Fruit fly (Drosophila melanogaster): Measurements from ENCODE around the gene nAChRbeta3.

The nAChRbeta3 gene

dm6 chr2L:522752-523151 lies 22.2 kb upstream of the nAChRbeta3 start (continued):
- TF ChIP-seq CG30403 (GFP tag; optimal IDR thresholded peaks at IDR 0.05), result peak; percentile 58
- peak; percentile 50; the same call in 2 of the 3 replicates for TF ChIP-seq B-H1 (GFP tag; IDR thresholded peaks at IDR 0.05)
- no peak for TF ChIP-seq pzg (GFP tag; optimal IDR thresholded peaks at IDR 0.05)
- peak; percentile 61 for TF ChIP-seq CG1529 (GFP tag; optimal IDR thresholded peaks at IDR 0.05)
- peak; percentile 30 for TF ChIP-seq Usf (GFP tag; optimal IDR thresholded peaks at IDR 0.05)
- TF ChIP-seq sug (tag; optimal IDR thresholded peaks at IDR 0.05), result no peak
- TF ChIP-seq ind (GFP tag; optimal IDR thresholded peaks at IDR 0.05), result peak; percentile 63
- peak; percentile 58 for TF ChIP-seq CG2678 (tag; optimal IDR thresholded peaks at IDR 0.05)
- no peak for TF ChIP-seq eyg (GFP tag; optimal IDR thresholded peaks at IDR 0.05)
- peak; percentile 50 for TF ChIP-seq Hr3 (GFP tag; optimal IDR thresholded peaks at IDR 0.05)
- TF ChIP-seq ssp (GFP tag; IDR thresholded peaks at IDR 0.05), result 0 out of 2 replicates have a peak, but pooled peaks have one; percentile 29
- TF ChIP-seq CG43689 (GFP tag; IDR thresholded peaks at IDR 0.05), result no peak
- no peak for TF ChIP-seq hkb (optimal IDR thresholded peaks at IDR 0.05)
- peak; percentile 56 for TF ChIP-seq hkb (GFP tag; IDR thresholded peaks at IDR 0.05)
- peak; percentile 10; the same call in 1 of the 2 replicates for TF ChIP-seq E2f2 (GFP tag; IDR thresholded peaks at IDR 0.05)
- TF ChIP-seq CG3995 (GFP tag; optimal IDR thresholded peaks at IDR 0.05), result no peak
- no peak for TF ChIP-seq CG15514 (GFP tag; optimal IDR thresholded peaks at IDR 0.05)
- peak; percentile 38 for TF ChIP-seq tin (GFP tag; optimal IDR thresholded peaks at IDR 0.05)
- TF ChIP-seq E2f1 (GFP tag; IDR thresholded peaks at IDR 0.05), result peak; percentile 52; the same call in 1 of the 2 replicates
- TF ChIP-seq schlank (tag; optimal IDR thresholded peaks at IDR 0.05), result no peak
- TF ChIP-seq onecut (GFP tag; IDR thresholded peaks at IDR 0.05), result peak; percentile 22; the same call in 1 of the 2 replicates
- TF ChIP-seq CG12769 (tag; optimal IDR thresholded peaks at IDR 0.05), result no peak
- peak; percentile 37; the same call in 1 of the 2 replicates for TF ChIP-seq CG10366 (GFP tag; IDR thresholded peaks at IDR 0.05)
- peak; percentile 54 for TF ChIP-seq CG10959 (GFP tag; IDR thresholded peaks at IDR 0.05)
- TF ChIP-seq z (GFP tag; IDR thresholded peaks at IDR 0.05), result 0 out of 3 replicates have a peak, but pooled peaks have one; percentile 38
- TF ChIP-seq stc (GFP tag; IDR thresholded peaks at IDR 0.05), result 0 out of 2 replicates have a peak, but pooled peaks have one; percentile 37
- no peak for TF ChIP-seq aop (GFP tag; IDR thresholded peaks at IDR 0.05)
- TF ChIP-seq chif (GFP tag; optimal IDR thresholded peaks at IDR 0.05), result peak in 1 of 2 experiments; percentile 6
- TF ChIP-seq ATbp (GFP tag; optimal IDR thresholded peaks at IDR 0.05), result peak; percentile 25
- TF ChIP-seq gfzf (GFP tag; optimal IDR thresholded peaks at IDR 0.05), result no peak
- TF ChIP-seq Chrac-16 (GFP tag; optimal IDR thresholded peaks at IDR 0.05), result peak; percentile 52
- no peak for TF ChIP-seq CHES-1-like (GFP tag; optimal IDR thresholded peaks at IDR 0.05)
- TF ChIP-seq slbo (GFP tag; IDR thresholded peaks at IDR 0.05), result peak; percentile 37; the same call in 1 of the 2 replicates
- TF ChIP-seq GATAe (GFP tag; conservative IDR thresholded peaks at IDR 0.05), result peak; percentile 40; the same call in 1 of the 2 replicates
- peak; percentile 7 for TF ChIP-seq NC2α (GFP tag; optimal IDR thresholded peaks at IDR 0.05)
- peak; percentile 48 for TF ChIP-seq Hsf (GFP tag; optimal IDR thresholded peaks at IDR 0.05)
- peak; percentile 72 for TF ChIP-seq chm (GFP tag; IDR thresholded peaks at IDR 0.05)
- TF ChIP-seq croc (GFP tag; conservative IDR thresholded peaks at IDR 0.05), result peak; percentile 62; the same call in 2 of the 3 replicates
- TF ChIP-seq D19A (tag; optimal IDR thresholded peaks at IDR 0.05), result peak; percentile 28
- peak; percentile 60; the same call in 2 of the 3 replicates for TF ChIP-seq tgo (GFP tag; IDR thresholded peaks at IDR 0.05)
- TF ChIP-seq Drgx (GFP tag; IDR thresholded peaks at IDR 0.05), result peak; percentile 34; the same call in 1 of the 2 replicates
- TF ChIP-seq CG10274 (GFP tag; optimal IDR thresholded peaks at IDR 0.05), result peak; percentile 8
- peak; percentile 51; the same call in 1 of the 3 replicates for TF ChIP-seq CG11695 (GFP tag; IDR thresholded peaks at IDR 0.05)
- no peak for TF ChIP-seq Fer2 (tag; optimal IDR thresholded peaks at IDR 0.05)
- TF ChIP-seq ase (GFP tag; IDR thresholded peaks at IDR 0.05), result peak; percentile 60; the same call in 2 of the 3 replicates
- peak; percentile 40 for TF ChIP-seq CG5245 (GFP tag; optimal IDR thresholded peaks at IDR 0.05)
- peak; percentile 74 for TF ChIP-seq sim (GFP tag; IDR thresholded peaks at IDR 0.05)
- TF ChIP-seq CG31224 (GFP tag; IDR thresholded peaks at IDR 0.05), result no peak
- peak; percentile 38 for TF ChIP-seq CG18764 (GFP tag; optimal IDR thresholded peaks at IDR 0.05)
- TF ChIP-seq CG7556 (GFP tag; optimal IDR thresholded peaks at IDR 0.05), result peak; percentile 27
- TF ChIP-seq lmd (GFP tag; IDR thresholded peaks at IDR 0.05), result peak; percentile 48
- TF ChIP-seq CG10267 (tag; optimal IDR thresholded peaks at IDR 0.05), result peak; percentile 55

Measured in whole organism, embryonic.